Worm (Caenorhabditis elegans): ENCODE data around the gene fbxb-75.
A peak's percentile ranks its signal among the peaks of the same experiment; 100 is the strongest.

The fbxb-75 gene

ce11 chrIV:4390438-4390894 is 50.5 kb downstream of the fbxb-75 start, which contains the start of the genes rpl-7A and set-21:
Gene rpl-7A, minus strand, starts transcription at chrIV:4390590.
Gene set-21, plus strand, starts transcription at chrIV:4390844.
- TF ChIP-seq ztf-29 (GFP tag; IDR thresholded peaks at IDR 0.05) (no peak), cog-1 (tag; optimal IDR thresholded peaks at IDR 0.05) (peak; percentile 67), ztf-23 (GFP tag; IDR thresholded peaks at IDR 0.05) (peak; percentile 91), T22C8.4 (GFP tag; IDR thresholded peaks at IDR 0.05) (0 out of 2 replicates have a peak, but pooled peaks have one; percentile 41), med-1 (GFP tag; optimal IDR thresholded peaks at IDR 0.05; ENCODE audit: insufficient read depth) (no peak), flt-1 (GFP tag; IDR thresholded peaks at IDR 0.05) (peak; percentile 84), klf-2 (GFP tag; conservative IDR thresholded peaks at IDR 0.05) (peak; percentile 69; the same call in 1 of the 2 replicates), tab-1 (GFP tag; IDR thresholded peaks at IDR 0.05) (no peak), ref-1 (GFP tag; conservative IDR thresholded peaks at IDR 0.05) (no peak)

Data from whole organism, midembryonic.